3 fruit fly cellular contexts compared by ENCODE assay signal in genomic region chr2L:1473427-1473826, dm6.
TF ChIP-seq lines count a peak whose summit lies in the region.

No protein-coding gene starts in this region.

TF ChIP-seq in whole organism, embryonic, 481 proteins besides CTCF, POLR2A, EP300 and RAD21 (continued from another document and continues in another):
- TF ChIP-seq CG3838 (GFP tag; optimal IDR thresholded peaks at IDR 0.05; lab: Kevin White, UChicago) (no peak), gsb-n (tag; optimal IDR thresholded peaks at IDR 0.05; lab: Kevin White, UChicago) (no peak), CG1529 (GFP tag; optimal IDR thresholded peaks at IDR 0.05; lab: Kevin White, UChicago) (no peak), CG15011 (GFP tag; optimal IDR thresholded peaks at IDR 0.05; lab: Kevin White, UChicago) (no peak), al (GFP tag; IDR thresholded peaks at IDR 0.05; lab: Robert Waterston, UW) (no peak), NfI (GFP tag; optimal IDR thresholded peaks at IDR 0.05; lab: Kevin White, UChicago) (no peak), maf-S (GFP tag; optimal IDR thresholded peaks at IDR 0.05; lab: Kevin White, UChicago) (no peak), yki (optimal IDR thresholded peaks at IDR 0.05; lab: Kevin White, UChicago) (no peak), CG13287 (GFP tag; IDR thresholded peaks at IDR 0.05; lab: Robert Waterston, UW; ENCODE audit: partially characterized antibody) (no peak), CG6683 (GFP tag; optimal IDR thresholded peaks at IDR 0.05; lab: Kevin White, UChicago) (no peak), CG16815 (GFP tag; optimal IDR thresholded peaks at IDR 0.05; lab: Kevin White, UChicago) (peak; percentile 59), Hand (GFP tag; optimal IDR thresholded peaks at IDR 0.05; lab: Kevin White, UChicago) (no peak), Chrac-16 (GFP tag; optimal IDR thresholded peaks at IDR 0.05; lab: Kevin White, UChicago) (no peak), cad (GFP tag; optimal IDR thresholded peaks at IDR 0.05; lab: Kevin White, UChicago) (no peak), trh (GFP tag; optimal IDR thresholded peaks at IDR 0.05; lab: Kevin White, UChicago) (no peak), Hr39 (optimal IDR thresholded peaks at IDR 0.05; lab: Kevin White, UChicago) (no peak), Hsf (GFP tag; optimal IDR thresholded peaks at IDR 0.05; lab: Kevin White, UChicago) (no peak), CG12942 (GFP tag; optimal IDR thresholded peaks at IDR 0.05; lab: Kevin White, UChicago) (no peak), repo (GFP tag; optimal IDR thresholded peaks at IDR 0.05; lab: Kevin White, UChicago) (no peak), CG1647 (GFP tag; optimal IDR thresholded peaks at IDR 0.05; lab: Kevin White, UChicago) (no peak), CG7928 (GFP tag; optimal IDR thresholded peaks at IDR 0.05; lab: Kevin White, UChicago) (no peak), Hr78 (GFP tag; optimal IDR thresholded peaks at IDR 0.05; lab: Kevin White, UChicago) (no peak), CG4707 (GFP tag; optimal IDR thresholded peaks at IDR 0.05; lab: Kevin White, UChicago) (no peak), CG3065 (GFP tag; optimal IDR thresholded peaks at IDR 0.05; lab: Kevin White, UChicago) (no peak), Elba2 (GFP tag; optimal IDR thresholded peaks at IDR 0.05; lab: Kevin White, UChicago) (no peak), zf30C (GFP tag; optimal IDR thresholded peaks at IDR 0.05; lab: Kevin White, UChicago) (no peak), psq (GFP tag; optimal IDR thresholded peaks at IDR 0.05; lab: Kevin White, UChicago) (no peak), CG3407 (GFP tag; optimal IDR thresholded peaks at IDR 0.05; lab: Kevin White, UChicago) (no peak), Med (GFP tag; lab: Kevin White, UChicago) (peak; percentile 84), CG10431 (GFP tag; optimal IDR thresholded peaks at IDR 0.05; lab: Kevin White, UChicago) (no peak), Poxn (GFP tag; IDR thresholded peaks at IDR 0.05; lab: Robert Waterston, UW) (no peak), Hmr (GFP tag; optimal IDR thresholded peaks at IDR 0.05; lab: Kevin White, UChicago) (peak; percentile 21), Gsc (GFP tag; IDR thresholded peaks at IDR 0.05; lab: Robert Waterston, UW) (peak; percentile 22; the same call in 1 of the 2 replicates), ara (GFP tag; IDR thresholded peaks at IDR 0.05; lab: Robert Waterston, UW) (peak; percentile 87), CG10274 (GFP tag; optimal IDR thresholded peaks at IDR 0.05; lab: Kevin White, UChicago) (peak; percentile 7), kni (GFP tag; optimal IDR thresholded peaks at IDR 0.05; lab: Kevin White, UChicago) (no peak), CG2889 (GFP tag; IDR thresholded peaks at IDR 0.05; lab: Robert Waterston, UW) (no peak), CG2120 (GFP tag; optimal IDR thresholded peaks at IDR 0.05; lab: Kevin White, UChicago) (peak; percentile 7), Stat92E (GFP tag; optimal IDR thresholded peaks at IDR 0.05; lab: Kevin White, UChicago) (no peak), CG12744 (GFP tag; optimal IDR thresholded peaks at IDR 0.05; lab: Kevin White, UChicago) (no peak), CG14014 (GFP tag; IDR thresholded peaks at IDR 0.05; lab: Robert Waterston, UW) (0 out of 2 replicates have a peak, but pooled peaks have one; percentile 35), CG2712 (tag; optimal IDR thresholded peaks at IDR 0.05; lab: Kevin White, UChicago) (peak; percentile 80), CG6689 (GFP tag; IDR thresholded peaks at IDR 0.05; lab: Robert Waterston, UW) (peak; percentile 68), CG14441 (GFP tag; IDR thresholded peaks at IDR 0.05; lab: Robert Waterston, UW) (0 out of 2 replicates have a peak, but pooled peaks have one; percentile 36), CG14965 (GFP tag; optimal IDR thresholded peaks at IDR 0.05; lab: Kevin White, UChicago; ENCODE audit: borderline replicate concordance) (no peak)

TF ChIP-seq in whole organism, prepupa, 60 proteins besides CTCF, POLR2A, EP300 and RAD21 (continued from another document):
- TF ChIP-seq lz (GFP tag; optimal IDR thresholded peaks at IDR 0.05; lab: Kevin White, UChicago) (peak; percentile 70), CG31627 (GFP tag; optimal IDR thresholded peaks at IDR 0.05; lab: Kevin White, UChicago) (peak; percentile 83), CG1621 (tag; optimal IDR thresholded peaks at IDR 0.05; lab: Kevin White, UChicago) (no peak), Hr4 (GFP tag; optimal IDR thresholded peaks at IDR 0.05; lab: Kevin White, UChicago) (no peak), Lpt (GFP tag; optimal IDR thresholded peaks at IDR 0.05; lab: Kevin White, UChicago) (no peak), Sox14 (GFP tag; optimal IDR thresholded peaks at IDR 0.05; lab: Kevin White, UChicago) (peak; percentile 52), Sox102F (GFP tag; optimal IDR thresholded peaks at IDR 0.05; lab: Kevin White, UChicago) (peak; percentile 72), Ets21C (GFP tag; optimal IDR thresholded peaks at IDR 0.05; lab: Kevin White, UChicago) (peak; percentile 76), svp (GFP tag; lab: Kevin White, UChicago) (peak; percentile 90), Ets96B (tag; optimal IDR thresholded peaks at IDR 0.05; lab: Kevin White, UChicago) (peak; percentile 29), CG11294 (GFP tag; IDR thresholded peaks at IDR 0.05; lab: Robert Waterston, UW) (no peak), acj6 (GFP tag; optimal IDR thresholded peaks at IDR 0.05; lab: Kevin White, UChicago) (peak; percentile 51), CG6808 (GFP tag; optimal IDR thresholded peaks at IDR 0.05; lab: Kevin White, UChicago) (peak; percentile 7), cyc (GFP tag; optimal IDR thresholded peaks at IDR 0.05; lab: Kevin White, UChicago) (peak; percentile 78), Hr38 (GFP tag; optimal IDR thresholded peaks at IDR 0.05; lab: Kevin White, UChicago) (no peak), CG32006 (GFP tag; optimal IDR thresholded peaks at IDR 0.05; lab: Kevin White, UChicago) (no peak), fd85E (GFP tag; optimal IDR thresholded peaks at IDR 0.05; lab: Kevin White, UChicago) (no peak), CG8119 (GFP tag; IDR thresholded peaks at IDR 0.05; lab: Robert Waterston, UW) (no peak), eg (GFP tag; IDR thresholded peaks at IDR 0.05; lab: Robert Waterston, UW) (no peak), CG10631 (GFP tag; optimal IDR thresholded peaks at IDR 0.05; lab: Kevin White, UChicago) (peak; percentile 37), esn (GFP tag; optimal IDR thresholded peaks at IDR 0.05; lab: Kevin White, UChicago) (peak; percentile 77), achi (GFP tag; optimal IDR thresholded peaks at IDR 0.05; lab: Kevin White, UChicago) (peak; percentile 32), salr (GFP tag; optimal IDR thresholded peaks at IDR 0.05; lab: Kevin White, UChicago) (peak in 1 of 2 experiments; percentile 22), Gug (GFP tag; IDR thresholded peaks at IDR 0.05; lab: Robert Waterston, UW) (no peak), vri (GFP tag; optimal IDR thresholded peaks at IDR 0.05; lab: Kevin White, UChicago) (peak; percentile 68), Eip93F (GFP tag; optimal IDR thresholded peaks at IDR 0.05; lab: Kevin White, UChicago) (no peak), CG34406 (GFP tag; optimal IDR thresholded peaks at IDR 0.05; lab: Kevin White, UChicago) (peak; percentile 46), CG4318 (GFP tag; optimal IDR thresholded peaks at IDR 0.05; lab: Kevin White, UChicago) (no peak), CG6276 (GFP tag; optimal IDR thresholded peaks at IDR 0.05; lab: Kevin White, UChicago) (no peak), net (GFP tag; optimal IDR thresholded peaks at IDR 0.05; lab: Kevin White, UChicago) (peak; percentile 19), CG8319 (GFP tag; optimal IDR thresholded peaks at IDR 0.05; lab: Kevin White, UChicago) (peak; percentile 49), CG6854 (GFP tag; optimal IDR thresholded peaks at IDR 0.05; lab: Kevin White, UChicago) (peak; percentile 53), topi (GFP tag; optimal IDR thresholded peaks at IDR 0.05; lab: Kevin White, UChicago) (peak; percentile 72), CG9139 (GFP tag; optimal IDR thresholded peaks at IDR 0.05; lab: Kevin White, UChicago) (no peak), CG6163 (GFP tag; IDR thresholded peaks at IDR 0.05; lab: Robert Waterston, UW) (peak; percentile 65; the same call in 2 of the 3 replicates), Eip78C (GFP tag; lab: Kevin White, UChicago) (peak; percentile 78), fkh (GFP tag; optimal IDR thresholded peaks at IDR 0.05; lab: Kevin White, UChicago) (no peak), CG10669 (GFP tag; optimal IDR thresholded peaks at IDR 0.05; lab: Kevin White, UChicago) (peak; percentile 38)

TF ChIP-seq in whole organism, wandering third instar larva, 38 proteins besides CTCF, POLR2A, EP300 and RAD21 (continued from another document):
- peak; percentile 58 for TF ChIP-seq Sp1 (GFP tag; optimal IDR thresholded peaks at IDR 0.05; lab: Kevin White, UChicago)
- no peak for TF ChIP-seq Abd-B (GFP tag; optimal IDR thresholded peaks at IDR 0.05; lab: Kevin White, UChicago)
- TF ChIP-seq brk (GFP tag; optimal IDR thresholded peaks at IDR 0.05; lab: Kevin White, UChicago), result peak; percentile 23
- no peak for TF ChIP-seq GATAd (GFP tag; optimal IDR thresholded peaks at IDR 0.05; lab: Kevin White, UChicago)
- peak; percentile 44 for TF ChIP-seq Jra (GFP tag; optimal IDR thresholded peaks at IDR 0.05; lab: Kevin White, UChicago)
- TF ChIP-seq dsf (GFP tag; optimal IDR thresholded peaks at IDR 0.05; lab: Kevin White, UChicago; ENCODE audit: borderline replicate concordance), result no peak
